Comparison of ENCODE assay signal across 1 fruit fly cellular context in the genomic region with DNA sequence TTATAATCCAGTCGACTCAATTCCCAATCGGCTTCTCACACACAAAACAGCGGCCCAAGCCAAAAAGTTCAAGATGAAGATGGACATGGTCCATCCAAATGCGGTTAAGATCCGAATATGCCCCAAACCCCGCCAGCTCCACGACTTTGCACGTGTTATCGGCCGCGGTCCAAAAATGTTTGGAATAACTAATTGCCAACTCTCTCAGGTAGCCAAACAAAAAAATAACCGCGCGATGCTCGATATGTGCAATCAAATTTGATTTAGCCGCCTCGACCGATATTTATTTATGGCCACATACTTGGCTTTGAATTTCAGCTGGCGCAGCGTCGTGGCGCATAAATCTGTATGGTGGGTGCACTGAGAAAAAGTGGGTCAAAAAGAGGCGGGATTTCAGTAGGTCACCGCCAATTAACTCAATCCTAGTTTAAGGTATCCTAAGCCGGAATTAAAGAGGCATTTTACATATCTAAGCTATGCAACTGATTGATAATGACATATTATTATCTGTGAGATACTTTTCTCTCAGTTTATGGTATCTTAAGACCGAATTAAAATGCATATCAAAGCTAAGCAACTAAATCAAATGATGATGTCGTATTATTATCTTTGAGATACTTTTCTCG.
TF ChIP-seq lines count a peak whose summit lies in the region.

No protein-coding gene starts in this region.

TF ChIP-seq in whole organism, embryonic, 481 proteins besides CTCF, POLR2A, EP300 and RAD21 (continued from another document and continues in another):
- no peak for TF ChIP-seq Poxn (GFP tag; IDR thresholded peaks at IDR 0.05; lab: Robert Waterston, UW)
- no peak for TF ChIP-seq pzg (GFP tag; optimal IDR thresholded peaks at IDR 0.05; lab: Kevin White, UChicago)
- peak in 1 of 2 experiments; percentile 36 for TF ChIP-seq eve (GFP tag; optimal IDR thresholded peaks at IDR 0.05; lab: Kevin White, UChicago)
- TF ChIP-seq kni (GFP tag; optimal IDR thresholded peaks at IDR 0.05; lab: Kevin White, UChicago), result no peak
- no peak for TF ChIP-seq Fer2 (tag; optimal IDR thresholded peaks at IDR 0.05; lab: Kevin White, UChicago)
- TF ChIP-seq CG3847 (GFP tag; IDR thresholded peaks at IDR 0.05; lab: Robert Waterston, UW), result no peak
- no peak for TF ChIP-seq CG9215 (GFP tag; IDR thresholded peaks at IDR 0.05; lab: Robert Waterston, UW)
- TF ChIP-seq Ets65A (GFP tag; lab: Kevin White, UChicago), result no peak
- TF ChIP-seq CG7745 (tag; optimal IDR thresholded peaks at IDR 0.05; lab: Kevin White, UChicago), result no peak
- no peak for TF ChIP-seq CG4282 (GFP tag; optimal IDR thresholded peaks at IDR 0.05; lab: Kevin White, UChicago)
- no peak for TF ChIP-seq CG32532 (GFP tag; IDR thresholded peaks at IDR 0.05; lab: Robert Waterston, UW)
- TF ChIP-seq MESR4 (GFP tag; optimal IDR thresholded peaks at IDR 0.05; lab: Kevin White, UChicago), result no peak
- peak; percentile 58 for TF ChIP-seq ttk (GFP tag; IDR thresholded peaks at IDR 0.05; lab: Robert Waterston, UW)
- no peak for TF ChIP-seq Hmx (GFP tag; optimal IDR thresholded peaks at IDR 0.05; lab: Kevin White, UChicago)
- peak; percentile 23 for TF ChIP-seq CG12071 (GFP tag; optimal IDR thresholded peaks at IDR 0.05; lab: Kevin White, UChicago)
- TF ChIP-seq CG14441 (GFP tag; IDR thresholded peaks at IDR 0.05; lab: Robert Waterston, UW), result peak; percentile 79
- TF ChIP-seq NfI (GFP tag; optimal IDR thresholded peaks at IDR 0.05; lab: Kevin White, UChicago), result no peak
- no peak for TF ChIP-seq CG10565 (GFP tag; optimal IDR thresholded peaks at IDR 0.05; lab: Kevin White, UChicago)
- peak; percentile 57 for TF ChIP-seq CG7839 (tag; optimal IDR thresholded peaks at IDR 0.05; lab: Kevin White, UChicago)
- peak; percentile 16 for TF ChIP-seq lab (GFP tag; optimal IDR thresholded peaks at IDR 0.05; lab: Kevin White, UChicago)
- no peak for TF ChIP-seq Atf6 (GFP tag; IDR thresholded peaks at IDR 0.05; lab: Robert Waterston, UW)
- TF ChIP-seq Lhr (GFP tag; optimal IDR thresholded peaks at IDR 0.05; lab: Kevin White, UChicago), result no peak
- TF ChIP-seq tup (GFP tag; optimal IDR thresholded peaks at IDR 0.05; lab: Kevin White, UChicago), result no peak
- TF ChIP-seq gcm2 (GFP tag; optimal IDR thresholded peaks at IDR 0.05; lab: Kevin White, UChicago), result no peak
- TF ChIP-seq CG12155 (GFP tag; optimal IDR thresholded peaks at IDR 0.05; lab: Kevin White, UChicago), result no peak
- no peak for TF ChIP-seq CG7987 (GFP tag; optimal IDR thresholded peaks at IDR 0.05; lab: Kevin White, UChicago)
- TF ChIP-seq CG5245 (GFP tag; optimal IDR thresholded peaks at IDR 0.05; lab: Kevin White, UChicago), result peak; percentile 24
- peak; percentile 63 for TF ChIP-seq Xbp1 (GFP tag; optimal IDR thresholded peaks at IDR 0.05; lab: Kevin White, UChicago)
- no peak for TF ChIP-seq Hand (GFP tag; optimal IDR thresholded peaks at IDR 0.05; lab: Kevin White, UChicago)
- peak; percentile 4 for TF ChIP-seq Meics (GFP tag; optimal IDR thresholded peaks at IDR 0.05; lab: Kevin White, UChicago)
- TF ChIP-seq dysf (GFP tag; IDR thresholded peaks at IDR 0.05; lab: Robert Waterston, UW), result peak; percentile 45; the same call in 1 of the 3 replicates
- no peak for TF ChIP-seq hth (optimal IDR thresholded peaks at IDR 0.05; lab: Kevin White, UChicago)
- no peak for TF ChIP-seq nerfin-2 (GFP tag; IDR thresholded peaks at IDR 0.05; lab: Robert Waterston, UW; ENCODE audit: partially characterized antibody)
- peak; percentile 34 for TF ChIP-seq CG13775 (GFP tag; optimal IDR thresholded peaks at IDR 0.05; lab: Kevin White, UChicago)
- TF ChIP-seq ind (GFP tag; optimal IDR thresholded peaks at IDR 0.05; lab: Kevin White, UChicago), result peak; percentile 53
- TF ChIP-seq CG2129 (GFP tag; IDR thresholded peaks at IDR 0.05; lab: Robert Waterston, UW; ENCODE audit: partially characterized antibody), result no peak
- TF ChIP-seq Usf (GFP tag; optimal IDR thresholded peaks at IDR 0.05; lab: Kevin White, UChicago), result no peak
- no peak for TF ChIP-seq kah (GFP tag; optimal IDR thresholded peaks at IDR 0.05; lab: Kevin White, UChicago)
- TF ChIP-seq pum (GFP tag; optimal IDR thresholded peaks at IDR 0.05; lab: Kevin White, UChicago), result peak; percentile 16
- TF ChIP-seq chm (GFP tag; IDR thresholded peaks at IDR 0.05; lab: Robert Waterston, UW), result 0 out of 2 replicates have a peak, but pooled peaks have one; percentile 22
- TF ChIP-seq CG13296 (GFP tag; optimal IDR thresholded peaks at IDR 0.05; lab: Kevin White, UChicago), result no peak
- peak; percentile 48 for TF ChIP-seq CG16863 (GFP tag; optimal IDR thresholded peaks at IDR 0.05; lab: Kevin White, UChicago)
- no peak for TF ChIP-seq CG10274 (GFP tag; optimal IDR thresholded peaks at IDR 0.05; lab: Kevin White, UChicago)
- TF ChIP-seq CG8281 (tag; optimal IDR thresholded peaks at IDR 0.05; lab: Kevin White, UChicago), result no peak
- TF ChIP-seq Side (GFP tag; optimal IDR thresholded peaks at IDR 0.05; lab: Kevin White, UChicago), result no peak
- no peak for TF ChIP-seq Tbp (GFP tag; optimal IDR thresholded peaks at IDR 0.05; lab: Kevin White, UChicago)
- no peak for TF ChIP-seq CG4360 (GFP tag; IDR thresholded peaks at IDR 0.05; lab: Robert Waterston, UW)
- peak; percentile 21 for TF ChIP-seq CG8089 (GFP tag; optimal IDR thresholded peaks at IDR 0.05; lab: Kevin White, UChicago)
- no peak for TF ChIP-seq Hr78 (GFP tag; optimal IDR thresholded peaks at IDR 0.05; lab: Kevin White, UChicago)
- no peak for TF ChIP-seq CG17912 (GFP tag; optimal IDR thresholded peaks at IDR 0.05; lab: Kevin White, UChicago)
- TF ChIP-seq sens (GFP tag; lab: Kevin White, UChicago), result peak; percentile 89
- no peak for TF ChIP-seq Taf1 (GFP tag; IDR thresholded peaks at IDR 0.05; lab: Robert Waterston, UW)
- TF ChIP-seq ranshi (GFP tag; IDR thresholded peaks at IDR 0.05; lab: Robert Waterston, UW), result peak; percentile 28; the same call in 1 of the 2 replicates
- TF ChIP-seq zfh1 (GFP tag; IDR thresholded peaks at IDR 0.05; lab: Robert Waterston, UW), result peak; percentile 60; the same call in 2 of the 3 replicates
- TF ChIP-seq rib (GFP tag; IDR thresholded peaks at IDR 0.05; lab: Robert Waterston, UW), result no peak
- TF ChIP-seq gsb-n (tag; optimal IDR thresholded peaks at IDR 0.05; lab: Kevin White, UChicago), result peak; percentile 36
- no peak for TF ChIP-seq CG18011 (GFP tag; optimal IDR thresholded peaks at IDR 0.05; lab: Kevin White, UChicago)
- TF ChIP-seq CG11247 (GFP tag; IDR thresholded peaks at IDR 0.05; lab: Robert Waterston, UW), result no peak
- no peak for TF ChIP-seq nerfin-1 (tag; optimal IDR thresholded peaks at IDR 0.05; lab: Kevin White, UChicago)
- no peak for TF ChIP-seq Bdp1 (GFP tag; optimal IDR thresholded peaks at IDR 0.05; lab: Kevin White, UChicago)
- 0 out of 2 replicates have a peak, but pooled peaks have one; percentile 21 for TF ChIP-seq Lim3 (GFP tag; IDR thresholded peaks at IDR 0.05; lab: Robert Waterston, UW)
- no peak for TF ChIP-seq cwo (GFP tag; optimal IDR thresholded peaks at IDR 0.05; lab: Kevin White, UChicago)
- no peak for TF ChIP-seq Neu2 (GFP tag; optimal IDR thresholded peaks at IDR 0.05; lab: Kevin White, UChicago; ENCODE audit: borderline replicate concordance)
- peak; percentile 27 for TF ChIP-seq btn (GFP tag; optimal IDR thresholded peaks at IDR 0.05; lab: Kevin White, UChicago)
- no peak for TF ChIP-seq CG9932 (GFP tag; IDR thresholded peaks at IDR 0.05; lab: Robert Waterston, UW)
- TF ChIP-seq CG12659 (GFP tag; optimal IDR thresholded peaks at IDR 0.05; lab: Kevin White, UChicago), result no peak
- peak; percentile 62; the same call in 2 of the 3 replicates for TF ChIP-seq tgo (GFP tag; IDR thresholded peaks at IDR 0.05; lab: Robert Waterston, UW)
- TF ChIP-seq ATbp (GFP tag; optimal IDR thresholded peaks at IDR 0.05; lab: Kevin White, UChicago), result peak; percentile 28
- TF ChIP-seq knrl (GFP tag; IDR thresholded peaks at IDR 0.05; lab: Robert Waterston, UW; ENCODE audit: partially characterized antibody), result no peak
- no peak for TF ChIP-seq sc (optimal IDR thresholded peaks at IDR 0.05; lab: Kevin White, UChicago)
- no peak for TF ChIP-seq sc (GFP tag; optimal IDR thresholded peaks at IDR 0.05; lab: Kevin White, UChicago)
- TF ChIP-seq CG17186 (GFP tag; optimal IDR thresholded peaks at IDR 0.05; lab: Kevin White, UChicago), result no peak
- no peak; the same call in 2 of the 3 replicates for TF ChIP-seq B-H1 (GFP tag; IDR thresholded peaks at IDR 0.05; lab: Robert Waterston, UW)
- peak; percentile 26 for TF ChIP-seq tap (tag; optimal IDR thresholded peaks at IDR 0.05; lab: Kevin White, UChicago)
- no peak for TF ChIP-seq dmrt11E (tag; optimal IDR thresholded peaks at IDR 0.05; lab: Kevin White, UChicago)
- no peak for TF ChIP-seq CrebB (tag; optimal IDR thresholded peaks at IDR 0.05; lab: Kevin White, UChicago)
- no peak; the same call in 1 of the 2 replicates for TF ChIP-seq Nf-YA (GFP tag; IDR thresholded peaks at IDR 0.05; lab: Robert Waterston, UW)
- TF ChIP-seq CG18262 (tag; optimal IDR thresholded peaks at IDR 0.05; lab: Kevin White, UChicago), result peak; percentile 59
- TF ChIP-seq nom (GFP tag; optimal IDR thresholded peaks at IDR 0.05; lab: Kevin White, UChicago), result no peak
- no peak for TF ChIP-seq CG10543 (GFP tag; optimal IDR thresholded peaks at IDR 0.05; lab: Kevin White, UChicago)
- 0 out of 2 replicates have a peak, but pooled peaks have one; percentile 37 for TF ChIP-seq CG5953 (GFP tag; IDR thresholded peaks at IDR 0.05; lab: Robert Waterston, UW)
- TF ChIP-seq bsh (GFP tag; optimal IDR thresholded peaks at IDR 0.05; lab: Kevin White, UChicago), result peak in 1 of 2 experiments; percentile 60
- TF ChIP-seq CG32772 (GFP tag; IDR thresholded peaks at IDR 0.05; lab: Robert Waterston, UW), result peak; percentile 61
- no peak for TF ChIP-seq sob (GFP tag; IDR thresholded peaks at IDR 0.05; lab: Robert Waterston, UW)
- no peak for TF ChIP-seq CG7357 (GFP tag; IDR thresholded peaks at IDR 0.05; lab: Robert Waterston, UW)
- TF ChIP-seq pnt (GFP tag; optimal IDR thresholded peaks at IDR 0.05; lab: Kevin White, UChicago), result peak; percentile 62
- TF ChIP-seq Camta (GFP tag; optimal IDR thresholded peaks at IDR 0.05; lab: Kevin White, UChicago), result peak; percentile 36
- peak; percentile 42 for TF ChIP-seq Ssrp (tag; optimal IDR thresholded peaks at IDR 0.05; lab: Kevin White, UChicago)
- no peak for TF ChIP-seq MTF-1 (GFP tag; optimal IDR thresholded peaks at IDR 0.05; lab: Kevin White, UChicago; ENCODE audit: borderline replicate concordance)
- TF ChIP-seq CG8765 (GFP tag; IDR thresholded peaks at IDR 0.05; lab: Robert Waterston, UW), result no peak
- TF ChIP-seq BtbVII (GFP tag; optimal IDR thresholded peaks at IDR 0.05; lab: Kevin White, UChicago), result peak; percentile 15
- peak; percentile 55; the same call in 1 of the 3 replicates for TF ChIP-seq Mrtf (GFP tag; IDR thresholded peaks at IDR 0.05; lab: Robert Waterston, UW)
- peak; percentile 25 for TF ChIP-seq slp2 (GFP tag; optimal IDR thresholded peaks at IDR 0.05; lab: Kevin White, UChicago)
- no peak for TF ChIP-seq fd3F (GFP tag; optimal IDR thresholded peaks at IDR 0.05; lab: Kevin White, UChicago)
- no peak for TF ChIP-seq sna (GFP tag; IDR thresholded peaks at IDR 0.05; lab: Robert Waterston, UW; ENCODE audit: partially characterized antibody)
- no peak for TF ChIP-seq eyg (GFP tag; optimal IDR thresholded peaks at IDR 0.05; lab: Kevin White, UChicago)
- no peak for TF ChIP-seq zf30C (GFP tag; optimal IDR thresholded peaks at IDR 0.05; lab: Kevin White, UChicago)
- TF ChIP-seq fu2 (GFP tag; optimal IDR thresholded peaks at IDR 0.05; lab: Kevin White, UChicago), result no peak
- TF ChIP-seq stc (GFP tag; IDR thresholded peaks at IDR 0.05; lab: Robert Waterston, UW), result peak; percentile 51
- peak; percentile 41 for TF ChIP-seq CG8924 (tag; optimal IDR thresholded peaks at IDR 0.05; lab: Kevin White, UChicago)
- TF ChIP-seq pros (GFP tag; optimal IDR thresholded peaks at IDR 0.05; lab: Kevin White, UChicago), result peak; percentile 50
- TF ChIP-seq CG30431 (GFP tag; optimal IDR thresholded peaks at IDR 0.05; lab: Kevin White, UChicago), result peak; percentile 45
- no peak for TF ChIP-seq HLHmδ (GFP tag; optimal IDR thresholded peaks at IDR 0.05; lab: Kevin White, UChicago)
- TF ChIP-seq repo (GFP tag; optimal IDR thresholded peaks at IDR 0.05; lab: Kevin White, UChicago), result no peak
- no peak for TF ChIP-seq Hey (tag; optimal IDR thresholded peaks at IDR 0.05; lab: Kevin White, UChicago)
- TF ChIP-seq Fer3 (tag; optimal IDR thresholded peaks at IDR 0.05; lab: Kevin White, UChicago), result no peak
- peak; percentile 61 for TF ChIP-seq HLH3B (GFP tag; IDR thresholded peaks at IDR 0.05; lab: Robert Waterston, UW)
- TF ChIP-seq Elba2 (GFP tag; optimal IDR thresholded peaks at IDR 0.05; lab: Kevin White, UChicago), result no peak
- TF ChIP-seq salm (tag; optimal IDR thresholded peaks at IDR 0.05; lab: Kevin White, UChicago), result no peak
- no peak for TF ChIP-seq hb (GFP tag; IDR thresholded peaks at IDR 0.05; lab: Robert Waterston, UW; ENCODE audit: partially characterized antibody)
- TF ChIP-seq cad (GFP tag; optimal IDR thresholded peaks at IDR 0.05; lab: Kevin White, UChicago), result no peak
- TF ChIP-seq CG18764 (GFP tag; optimal IDR thresholded peaks at IDR 0.05; lab: Kevin White, UChicago), result no peak
- no peak for TF ChIP-seq gro (GFP tag; optimal IDR thresholded peaks at IDR 0.05; lab: Kevin White, UChicago)
- no peak for TF ChIP-seq lola (GFP tag; optimal IDR thresholded peaks at IDR 0.05; lab: Kevin White, UChicago)
- TF ChIP-seq CG2712 (tag; optimal IDR thresholded peaks at IDR 0.05; lab: Kevin White, UChicago), result peak; percentile 47
- TF ChIP-seq unc-4 (GFP tag; IDR thresholded peaks at IDR 0.05; lab: Robert Waterston, UW; ENCODE audit: partially characterized antibody), result no peak
- peak; percentile 9 for TF ChIP-seq CG12942 (GFP tag; optimal IDR thresholded peaks at IDR 0.05; lab: Kevin White, UChicago)
- peak; percentile 17; the same call in 1 of the 3 replicates for TF ChIP-seq H15 (GFP tag; IDR thresholded peaks at IDR 0.05; lab: Robert Waterston, UW)
- TF ChIP-seq Hr39 (optimal IDR thresholded peaks at IDR 0.05; lab: Kevin White, UChicago), result no peak
- no peak for TF ChIP-seq CG15514 (GFP tag; optimal IDR thresholded peaks at IDR 0.05; lab: Kevin White, UChicago)
- TF ChIP-seq CG2202 (tag; optimal IDR thresholded peaks at IDR 0.05; lab: Kevin White, UChicago), result peak; percentile 1
- no peak for TF ChIP-seq NC2α (GFP tag; optimal IDR thresholded peaks at IDR 0.05; lab: Kevin White, UChicago)
- peak; percentile 79 for TF ChIP-seq dmrt99B (tag; optimal IDR thresholded peaks at IDR 0.05; lab: Kevin White, UChicago)
- TF ChIP-seq Dip2 (GFP tag; IDR thresholded peaks at IDR 0.05; lab: Robert Waterston, UW), result no peak
- peak in 1 of 2 experiments; percentile 44 for TF ChIP-seq Pdp1 (GFP tag; optimal IDR thresholded peaks at IDR 0.05; lab: Kevin White, UChicago)
- no peak for TF ChIP-seq NK7.1 (GFP tag; optimal IDR thresholded peaks at IDR 0.05; lab: Kevin White, UChicago)
- no peak for TF ChIP-seq odd (GFP tag; optimal IDR thresholded peaks at IDR 0.05; lab: Kevin White, UChicago)
